Fruit fly (Drosophila melanogaster) S2 (cell line): Measurements from ENCODE around the gene CG13901.

Experiments
- CG8478 ChIP-seq: fragments of >200 bp; optimal IDR thresholded peaks from 2 replicates; lab custom pipeline; 2018
- CTCF ChIP-seq, 2 experiments: fragments of >200 bp; optimal IDR thresholded peaks; 2 replicates each; lab custom pipeline; 2018

DNA sequence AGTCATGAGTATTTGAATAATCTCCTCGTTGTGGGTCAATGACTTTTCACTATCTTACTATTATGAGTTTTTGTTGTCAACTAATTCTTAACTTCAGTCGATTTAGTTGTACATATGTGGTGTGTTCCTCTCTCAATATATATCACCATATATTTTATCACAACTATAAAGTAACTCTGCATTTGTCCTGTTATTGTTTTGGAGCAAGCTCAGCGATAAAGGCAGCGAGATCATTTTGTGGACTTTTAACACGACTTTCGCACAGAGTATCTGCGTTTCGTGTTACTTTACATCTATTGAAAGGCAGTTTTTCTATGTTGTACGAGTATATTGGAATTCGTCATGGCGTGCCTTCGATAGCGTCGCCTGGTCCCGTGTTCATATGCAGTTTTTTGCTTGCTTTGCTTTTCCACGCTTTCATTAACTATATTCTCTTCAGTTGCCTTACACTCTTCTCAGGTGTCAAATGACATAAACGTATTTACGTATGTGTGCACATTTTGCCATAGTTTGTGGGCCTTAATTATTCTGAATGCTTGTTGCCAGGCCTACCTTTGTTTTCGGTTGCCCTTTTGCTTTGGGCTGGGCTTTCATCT is 37.9 kb upstream of the CG13901 start:
- TF ChIP-seq CG8478 (lab: Kevin White, UChicago) (no peak), CTCF (optimal IDR thresholded peaks at IDR 0.05; lab: Kevin White, UChicago) (no peak)
